Fruit fly (Drosophila melanogaster) whole organism: ENCODE measurements around the gene CG7179.

Source experiments
- Dll ChIP-seq: fragments of >200 bp; optimal IDR thresholded peaks from 2 replicates; lab custom pipeline; 2017
- pan ChIP-seq: fragments of >200 bp; optimal IDR thresholded peaks from 2 replicates; lab custom pipeline; 2017
- psq ChIP-seq: fragments of >200 bp; optimal IDR thresholded peaks from 2 replicates; lab custom pipeline; 2017
- usp ChIP-seq: fragments of >200 bp; optimal IDR thresholded peaks from 2 replicates; lab custom pipeline; 2017; ENCODE audit warnings: missing biosample characterization, missing genetic modification characterization, mixed read lengths

DNA sequence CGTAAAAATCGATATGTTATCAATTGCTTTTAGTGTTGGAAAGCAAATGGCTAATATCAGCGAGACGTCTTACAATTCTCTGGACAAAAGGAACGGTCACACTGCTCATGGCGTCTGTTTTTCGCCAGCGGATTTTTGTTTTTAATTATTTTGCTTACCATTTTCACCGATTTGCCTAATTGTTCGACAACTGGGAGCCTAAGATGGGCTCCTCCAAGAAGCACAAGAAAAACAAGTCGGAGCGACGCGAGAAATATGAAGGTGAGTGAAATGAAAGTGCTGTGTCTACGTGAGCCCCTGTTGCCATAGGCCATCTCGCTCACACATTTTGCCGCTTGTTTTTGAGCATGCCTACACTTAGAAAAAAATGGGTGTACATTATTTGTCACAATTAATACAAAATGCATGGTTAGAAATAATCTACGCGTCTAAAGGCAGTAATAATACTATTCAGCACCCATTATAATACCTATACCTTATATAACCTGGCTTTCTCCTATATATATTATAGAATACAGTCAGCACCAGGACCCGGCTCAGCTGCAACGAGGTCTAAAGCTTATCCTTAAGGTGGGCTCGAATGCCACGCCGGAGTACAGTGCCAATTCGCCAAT, 5.1 kb upstream of the CG7179 start, which contains the start of gene Brd7-9:
- no peak for TF ChIP-seq usp (GFP tag; lab: Kevin White, UChicago)
- TF ChIP-seq Dll (lab: Kevin White, UChicago), result no peak
- no peak for TF ChIP-seq pan (lab: Kevin White, UChicago)
- TF ChIP-seq psq (lab: Kevin White, UChicago), result no peak
